Worm (Caenorhabditis elegans): ENCODE data around the gene slc-17.5.

Gene slc-17.5

DNA sequence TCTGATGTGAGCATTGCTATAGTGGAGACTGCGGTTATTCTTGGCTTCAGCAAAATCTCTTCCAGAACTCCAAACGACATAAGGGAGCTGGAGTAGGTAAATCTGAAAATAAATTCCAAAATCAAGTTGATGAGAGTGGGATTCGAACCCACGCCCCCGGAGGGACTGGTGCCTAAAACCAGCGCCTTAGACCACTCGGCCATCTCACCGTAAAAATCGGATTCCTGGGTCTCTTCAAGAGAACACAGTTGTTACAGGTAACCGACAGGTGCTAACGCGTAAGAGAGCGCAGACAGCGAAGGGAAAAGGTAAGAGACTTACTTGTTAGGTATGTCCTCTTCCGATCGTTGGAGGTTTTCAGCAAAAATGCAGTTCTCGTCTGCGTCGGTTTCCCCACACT, 49.4 kb downstream of the slc-17.5 start (continued):
- TF ChIP-seq pha-4 (tag; optimal IDR thresholded peaks at IDR 0.05), result no peak
- no peak for TF ChIP-seq fax-1 (tag; optimal IDR thresholded peaks at IDR 0.05)
- TF ChIP-seq ceh-31 (tag; optimal IDR thresholded peaks at IDR 0.05), result no peak
- TF ChIP-seq che-1 (tag; optimal IDR thresholded peaks at IDR 0.05), result no peak
- TF ChIP-seq sdc-2 (tag; optimal IDR thresholded peaks at IDR 0.05), result peak; percentile 3
- TF ChIP-seq unc-3 (GFP tag; conservative IDR thresholded peaks at IDR 0.05), result no peak
- no peak for TF ChIP-seq unc-3 (tag; optimal IDR thresholded peaks at IDR 0.05)
- peak; percentile 16 for TF ChIP-seq ceh-6 (GFP tag; optimal IDR thresholded peaks at IDR 0.05)
